Worm (Caenorhabditis elegans): ENCODE measurements around the gene srw-145.

srw-145 gene

DNA sequence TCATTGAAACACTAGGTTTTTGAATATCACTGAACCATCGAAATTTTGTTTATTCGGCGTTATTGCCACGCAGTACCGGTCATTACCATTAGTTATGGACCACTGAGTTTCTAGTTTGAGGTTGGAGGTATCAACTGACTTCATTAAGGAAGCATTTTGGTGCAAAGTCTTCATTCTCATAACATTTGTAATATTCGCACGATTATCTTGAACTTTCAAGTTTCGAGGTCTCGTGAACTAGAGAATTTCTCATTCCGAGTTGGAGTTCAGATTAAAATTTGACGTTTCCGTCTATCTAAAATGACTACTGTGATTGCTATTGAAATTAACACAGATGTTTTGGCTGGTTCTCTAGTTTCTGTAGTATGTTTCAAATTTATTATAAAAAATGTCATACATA, 16.2 kb upstream of the srw-145 start, which contains the start of gene srx-42 (continued):
- no peak for TF ChIP-seq mel-28 (tag; optimal IDR thresholded peaks at IDR 0.05; ENCODE audit: borderline replicate concordance)

DNA sequence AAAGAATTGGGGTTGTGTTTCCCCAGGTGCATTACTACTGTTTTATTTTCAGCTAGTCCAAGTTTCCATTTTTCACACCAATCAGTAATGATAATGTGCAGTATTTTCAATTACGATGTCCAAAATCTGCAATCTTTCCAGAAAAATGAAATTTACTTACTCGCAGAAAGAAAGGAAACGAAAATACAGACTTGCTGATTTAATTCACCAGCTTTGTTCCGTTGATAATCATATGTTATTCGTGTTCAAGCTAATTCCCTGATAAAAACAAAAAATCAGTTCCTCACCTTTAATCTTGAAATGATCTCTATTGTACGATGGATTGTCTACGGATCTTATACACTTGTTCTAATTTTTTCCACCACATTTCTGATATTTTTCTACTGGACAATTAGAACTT, 13.1 kb upstream of the srw-145 start, which contains the start of gene srxa-11:
TSS of gene srxa-11 (plus strand) at position 301 of the 400 bp plus-strand sequence.
- no peak for TF ChIP-seq cebp-2 (GFP tag; IDR thresholded peaks at IDR 0.05)
- no peak for TF ChIP-seq dpff-1 (tag; optimal IDR thresholded peaks at IDR 0.05)
- no peak for TF ChIP-seq hrde-1 (tag; optimal IDR thresholded peaks at IDR 0.05; ENCODE audit: borderline replicate concordance)
- TF ChIP-seq ceh-58 (GFP tag; IDR thresholded peaks at IDR 0.05), result no peak
- TF ChIP-seq lag-1 (GFP tag; IDR thresholded peaks at IDR 0.05), result no peak
- TF ChIP-seq ceh-40 (GFP tag; IDR thresholded peaks at IDR 0.05), result no peak
- TF ChIP-seq hlh-12 (tag; optimal IDR thresholded peaks at IDR 0.05), result no peak
- TF ChIP-seq lsy-27 (tag; optimal IDR thresholded peaks at IDR 0.05; ENCODE audit: borderline replicate concordance, insufficient read depth), result no peak
- TF ChIP-seq him-1 (tag; optimal IDR thresholded peaks at IDR 0.05), result no peak
- no peak for TF ChIP-seq T26A5.8 (tag; optimal IDR thresholded peaks at IDR 0.05)

DNA sequence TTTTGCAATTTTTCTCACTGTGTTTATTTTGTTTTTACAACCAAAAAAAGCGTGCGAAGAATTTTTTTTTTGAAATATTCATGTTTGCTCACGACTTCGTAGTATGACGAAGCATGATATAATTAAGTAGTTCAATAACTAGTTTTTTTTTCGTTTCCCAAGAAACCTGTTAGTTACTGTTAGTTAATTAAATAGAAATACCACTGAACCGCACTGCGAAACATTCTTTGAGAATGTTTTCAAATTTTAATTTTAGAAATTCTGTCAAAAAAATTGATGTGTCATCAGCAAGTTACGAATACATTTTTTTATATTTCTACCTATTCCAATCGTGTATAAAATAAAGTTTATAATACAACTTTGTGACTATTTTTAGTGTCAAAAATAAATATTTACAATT, 10.6 kb upstream of the srw-145 start, which contains the start of gene srxa-12:
TSS of gene srxa-12 (plus strand) at position 301 of the 400 bp plus-strand sequence.
- TF ChIP-seq let-526 (GFP tag; IDR thresholded peaks at IDR 0.05), result no peak
- TF ChIP-seq snpc-1.1 (tag; optimal IDR thresholded peaks at IDR 0.05; ENCODE audit: insufficient read depth), result no peak
- no peak for TF ChIP-seq egl-44 (GFP tag; IDR thresholded peaks at IDR 0.05)
- TF ChIP-seq ZK185.1 (tag; optimal IDR thresholded peaks at IDR 0.05; ENCODE audit: poor library complexity, severe bottlenecking), result no peak
- no peak for TF ChIP-seq hmg-20 (GFP tag; IDR thresholded peaks at IDR 0.05)
- no peak for TF ChIP-seq bed-2 (GFP tag; IDR thresholded peaks at IDR 0.05)
- no peak for TF ChIP-seq aptf-2 (GFP tag; conservative IDR thresholded peaks at IDR 0.05)
- TF ChIP-seq attf-5 (GFP tag; optimal IDR thresholded peaks at IDR 0.05), result no peak
- no peak for TF ChIP-seq him-1 (tag; optimal IDR thresholded peaks at IDR 0.05)
- no peak for TF ChIP-seq snpc-3.4 (tag; optimal IDR thresholded peaks at IDR 0.05)
- no peak for TF ChIP-seq cebp-2 (GFP tag; IDR thresholded peaks at IDR 0.05)
- TF ChIP-seq mxl-1 (tag; optimal IDR thresholded peaks at IDR 0.05), result no peak
- TF ChIP-seq rcor-1 (GFP tag; IDR thresholded peaks at IDR 0.05), result no peak
- TF ChIP-seq ceh-58 (GFP tag; IDR thresholded peaks at IDR 0.05), result no peak
- TF ChIP-seq Y53G8AR.9 (GFP tag; conservative IDR thresholded peaks at IDR 0.05), result no peak
- no peak for TF ChIP-seq F49E8.2 (tag; optimal IDR thresholded peaks at IDR 0.05; ENCODE audit: insufficient read depth)
- TF ChIP-seq lin-26 (GFP tag; IDR thresholded peaks at IDR 0.05), result no peak
- TF ChIP-seq unc-62 (GFP tag; optimal IDR thresholded peaks at IDR 0.05), result no peak

DNA sequence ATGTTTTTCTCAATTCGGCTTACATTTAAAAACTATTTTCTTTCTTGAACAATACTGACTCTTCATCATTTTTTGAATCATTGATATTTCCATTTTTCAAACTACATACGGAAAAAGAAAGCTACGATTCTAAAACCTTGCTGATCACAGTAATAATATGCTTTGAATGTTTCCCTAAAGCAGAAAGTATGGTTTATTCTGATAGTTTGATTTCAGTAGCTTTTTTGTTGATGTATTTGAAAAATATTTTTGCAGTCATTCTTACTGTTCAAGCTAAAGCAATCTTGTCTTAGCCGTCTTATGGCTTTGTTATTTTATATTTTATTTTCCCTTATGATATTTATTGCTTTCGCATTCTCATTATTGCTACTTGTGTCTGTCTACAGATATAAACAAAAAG, 7.4 kb upstream of the srw-145 start, which contains the start of gene srxa-13:
TSS of gene srxa-13 (plus strand) at position 301 of the 400 bp plus-strand sequence.
- TF ChIP-seq chd-7 (tag; optimal IDR thresholded peaks at IDR 0.05) (no peak), somi-1 (GFP tag; optimal IDR thresholded peaks at IDR 0.05) (no peak)

DNA sequence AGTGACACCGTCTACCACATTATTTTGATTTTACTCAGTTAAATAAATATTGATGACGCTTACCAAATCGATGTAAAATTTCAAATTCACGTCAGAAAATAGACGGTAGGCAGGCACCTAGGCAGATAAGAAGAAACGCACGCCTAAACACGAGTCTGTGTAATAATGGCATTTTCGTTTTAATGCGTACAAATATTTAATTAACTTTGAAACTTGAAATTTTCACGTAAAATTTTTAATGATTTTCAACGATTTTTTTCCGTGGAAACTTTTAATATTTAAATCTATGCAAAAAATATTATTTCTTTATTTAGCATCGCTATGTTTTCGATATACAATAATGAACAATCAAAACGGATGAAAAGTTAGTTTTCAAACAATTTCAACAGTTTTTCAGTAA, 5.7 kb upstream of the srw-145 start, which contains the start of gene C06B3.16:
TSS of gene C06B3.16 (plus strand) at position 301 of the 400 bp plus-strand sequence.
- TF ChIP-seq B0019.2 (GFP tag; conservative IDR thresholded peaks at IDR 0.05) (no peak), T07F8.4 (tag; optimal IDR thresholded peaks at IDR 0.05) (no peak), lin-54 (GFP tag; optimal IDR thresholded peaks at IDR 0.05) (no peak)
